Fruit fly (Drosophila melanogaster) whole organism, embryonic: ENCODE results near the gene CG31871.

Experiments
- Asciz ChIP-seq: fragments of 200-800 bp; sonication (Bioruptor generic); optimal IDR thresholded peaks from 2 replicates; lab custom pipeline; 2017; ENCODE audit warnings: missing biosample characterization, mild to moderate bottlenecking, missing genetic modification characterization, missing genetic modification reagents
- CG10979 ChIP-seq: fragments of 200-800 bp; sonication (Bioruptor generic); optimal IDR thresholded peaks from 2 replicates; lab custom pipeline; 2018; ENCODE audit warnings: missing biosample characterization, mild to moderate bottlenecking, missing genetic modification characterization, moderate library complexity
- CG11723 ChIP-seq: fragments of 200-800 bp; sonication (Bioruptor generic); optimal IDR thresholded peaks from 2 replicates; lab custom pipeline; 2017; ENCODE audit warnings: missing biosample characterization, mild to moderate bottlenecking, missing genetic modification characterization
- CG12659 ChIP-seq: fragments of 200-800 bp; sonication (Bioruptor generic); optimal IDR thresholded peaks from 3 replicates; lab custom pipeline; 2017; ENCODE audit warnings: mild to moderate bottlenecking, missing biosample characterization, missing genetic modification reagents, missing genetic modification characterization
- CG13424 ChIP-seq: fragments of 200-800 bp; sonication (Bioruptor generic); optimal IDR thresholded peaks from 2 replicates; lab custom pipeline; 2019; ENCODE audit warnings: missing biosample characterization, mild to moderate bottlenecking, missing genetic modification characterization, moderate library complexity
- CG14014 ChIP-seq: fragments of 200-800 bp; sonication (Bioruptor generic); IDR thresholded peaks from 2 replicates; pipeline ENCODE4 v1.3.6; 2022; ENCODE audit warnings: missing biosample characterization, missing genetic modification characterization
- CG14667 ChIP-seq: fragments of 200-800 bp; sonication (Bioruptor generic); IDR thresholded peaks from 2 replicates; pipeline ENCODE4 v1.3.6; 2022; ENCODE audit warnings: missing biosample characterization, missing genetic modification characterization
- CG14860 ChIP-seq: fragments of 200-800 bp; sonication (Bioruptor generic); IDR thresholded peaks from 3 replicates; pipeline ENCODE4 v1.3.6; 2022; ENCODE audit warnings: missing biosample characterization, missing genetic modification characterization; ENCODE audit not compliant: partially characterized antibody
- CG15269 ChIP-seq: fragments of 200-800 bp; sonication (Bioruptor generic); optimal IDR thresholded peaks from 2 replicates; lab custom pipeline; 2018; ENCODE audit warnings: missing biosample characterization, mild to moderate bottlenecking, missing genetic modification characterization, moderate library complexity
- CG15514 ChIP-seq: fragments of 200-800 bp; sonication (Bioruptor generic); optimal IDR thresholded peaks from 3 replicates; lab custom pipeline; 2017; ENCODE audit warnings: missing biosample characterization, missing genetic modification characterization, mild to moderate bottlenecking, moderate library complexity, missing genetic modification reagents
- CG15696 ChIP-seq: fragments of 200-800 bp; sonication (Bioruptor generic); optimal IDR thresholded peaks from 2 replicates; lab custom pipeline; 2019; ENCODE audit warnings: missing biosample characterization, mild to moderate bottlenecking, missing genetic modification characterization, moderate library complexity
- CG1602 ChIP-seq: fragments of 200-800 bp; sonication (Bioruptor generic); optimal IDR thresholded peaks from 3 replicates; lab custom pipeline; 2016; ENCODE audit warnings: missing biosample characterization, missing genetic modification characterization
- CG17328 ChIP-seq: fragments of 200-800 bp; sonication (Bioruptor generic); IDR thresholded peaks from 2 replicates; pipeline ENCODE4 v1.3.6; 2022; ENCODE audit warnings: missing biosample characterization, missing genetic modification characterization
- CG17361 ChIP-seq: fragments of 200-800 bp; sonication (Bioruptor generic); IDR thresholded peaks from 3 replicates; pipeline ENCODE4 v1.3.6; 2022; ENCODE audit warnings: missing biosample characterization, missing genetic modification characterization
- CG1832 ChIP-seq: fragments of 200-800 bp; sonication (Bioruptor generic); optimal IDR thresholded peaks from 2 replicates; lab custom pipeline; 2017; ENCODE audit warnings: missing biosample characterization, mild to moderate bottlenecking, missing genetic modification characterization, inconsistent platforms
- CG18619 ChIP-seq: fragments of 200-800 bp; sonication (Bioruptor generic); optimal IDR thresholded peaks from 3 replicates; lab custom pipeline; 2017; ENCODE audit warnings: missing biosample characterization, mild to moderate bottlenecking, missing genetic modification characterization
- CG2116 ChIP-seq: fragments of 200-800 bp; sonication (Bioruptor generic); optimal IDR thresholded peaks from 3 replicates; lab custom pipeline; 2018; ENCODE audit warnings: missing biosample characterization, mild to moderate bottlenecking, missing genetic modification characterization
- CG2129 ChIP-seq: fragments of 200-800 bp; sonication (Bioruptor generic); IDR thresholded peaks from 2 replicates; pipeline ENCODE4 v1.3.6; 2022; ENCODE audit warnings: missing biosample characterization, missing genetic modification characterization; ENCODE audit not compliant: partially characterized antibody
- CG31224 ChIP-seq: fragments of 200-800 bp; sonication (Bioruptor generic); IDR thresholded peaks from 2 replicates; pipeline ENCODE4 v1.3.6; 2022; ENCODE audit warnings: missing biosample characterization, missing genetic modification characterization
- CG4404 ChIP-seq: fragments of 200-800 bp; sonication (Bioruptor generic); IDR thresholded peaks from 2 replicates; pipeline ENCODE4 v1.3.6; 2022; ENCODE audit warnings: missing biosample characterization, missing genetic modification characterization
- CG4820 ChIP-seq: fragments of 200-800 bp; sonication (Bioruptor generic); optimal IDR thresholded peaks from 3 replicates; lab custom pipeline; 2016; ENCODE audit warnings: missing biosample characterization, missing genetic modification characterization
- CG6791 ChIP-seq: fragments of 200-800 bp; sonication (Bioruptor generic); IDR thresholded peaks from 3 replicates; pipeline ENCODE4 v1.3.6; 2022; ENCODE audit warnings: missing biosample characterization, missing genetic modification characterization; ENCODE audit not compliant: partially characterized antibody
- D ChIP-seq, 2 experiments: fragments of 200-800 bp in 1 of 2; fragments of >200 bp in 1 of 2; sonication (Bioruptor generic) in 1 of 2; optimal IDR thresholded peaks; 2 replicates in 1 of 2; 3 replicates in 1 of 2; lab custom pipeline; 2017; ENCODE audit warnings: mild to moderate bottlenecking in 1 of 2, missing biosample characterization in 1 of 2, missing genetic modification characterization in 1 of 2, missing genetic modification reagents in 1 of 2
- Deaf1 ChIP-seq: fragments of 200-800 bp; optimal IDR thresholded peaks from 3 replicates; lab custom pipeline; 2019; ENCODE audit warnings: missing biosample characterization, mild to moderate bottlenecking, missing genetic modification characterization, moderate library complexity
- HLH4C ChIP-seq: fragments of 200-800 bp; sonication (Bioruptor generic); IDR thresholded peaks from 3 replicates; pipeline ENCODE4 v1.3.6; 2022; ENCODE audit warnings: missing biosample characterization, missing genetic modification characterization; ENCODE audit not compliant: partially characterized antibody
- Hr51 ChIP-seq, 2 experiments: fragments of 200-800 bp; sonication (Bioruptor generic); optimal IDR thresholded peaks; 2 replicates in 1 of 2; 3 replicates in 1 of 2; lab custom pipeline; 2016 to 2018; ENCODE audit warnings: missing biosample characterization in 2 of 2, missing genetic modification characterization in 2 of 2, mild to moderate bottlenecking in 1 of 2, moderate library complexity in 1 of 2
- Nf-YC ChIP-seq: fragments of 200-800 bp; optimal IDR thresholded peaks from 3 replicates; lab custom pipeline; 2019; ENCODE audit warnings: missing biosample characterization, mild to moderate bottlenecking, missing genetic modification characterization, moderate library complexity
- Poxn ChIP-seq: fragments of 200-800 bp; sonication (Bioruptor generic); IDR thresholded peaks from 2 replicates; pipeline ENCODE4 v1.3.6; 2022; ENCODE audit warnings: missing biosample characterization, missing genetic modification characterization
- Ptx1 ChIP-seq: fragments of 200-800 bp; sonication (Bioruptor generic); IDR thresholded peaks from 2 replicates; pipeline ENCODE4 v1.3.6; 2022; ENCODE audit warnings: missing biosample characterization, missing genetic modification characterization
- Spps ChIP-seq: fragments of 200-800 bp; sonication (Bioruptor generic); optimal IDR thresholded peaks from 2 replicates; lab custom pipeline; 2018; ENCODE audit warnings: missing biosample characterization, mild to moderate bottlenecking, missing genetic modification characterization
- al ChIP-seq: fragments of 200-800 bp; sonication (Bioruptor generic); IDR thresholded peaks from 2 replicates; pipeline ENCODE4 v1.3.6; 2022; ENCODE audit warnings: missing biosample characterization, missing genetic modification characterization
- ara ChIP-seq: fragments of 200-800 bp; sonication (Bioruptor generic); IDR thresholded peaks from 2 replicates; pipeline ENCODE4 v1.3.6; 2022; ENCODE audit warnings: missing biosample characterization, missing genetic modification characterization
- ato ChIP-seq: fragments of 200-800 bp; sonication (Bioruptor generic); IDR thresholded peaks from 2 replicates; pipeline ENCODE4 v1.3.6; 2022; ENCODE audit warnings: missing biosample characterization, missing genetic modification characterization; ENCODE audit not compliant: partially characterized antibody
- bigmax ChIP-seq: fragments of 200-800 bp; sonication (Bioruptor generic); optimal IDR thresholded peaks from 2 replicates; lab custom pipeline; 2018; ENCODE audit warnings: missing biosample characterization, mild to moderate bottlenecking, missing genetic modification characterization
- ewg ChIP-seq: fragments of 200-800 bp; sonication (Bioruptor generic); optimal IDR thresholded peaks from 3 replicates; lab custom pipeline; 2017; ENCODE audit warnings: mild to moderate bottlenecking, missing biosample characterization, missing genetic modification reagents, missing genetic modification characterization
- gsb ChIP-seq: fragments of 200-800 bp; sonication (Bioruptor generic); IDR thresholded peaks from 2 replicates; pipeline ENCODE4 v1.3.6; 2022; ENCODE audit warnings: missing biosample characterization, missing genetic modification characterization
- kni ChIP-seq: fragments of 200-800 bp; sonication (Bioruptor generic); optimal IDR thresholded peaks from 3 replicates; lab custom pipeline; 2017; ENCODE audit warnings: mild to moderate bottlenecking, missing biosample characterization, missing genetic modification reagents, missing genetic modification characterization
- nmo ChIP-seq: fragments of 200-800 bp; sonication (Bioruptor generic); optimal IDR thresholded peaks from 2 replicates; lab custom pipeline; 2018; ENCODE audit warnings: missing biosample characterization, mild to moderate bottlenecking, missing genetic modification characterization, moderate library complexity
- oc ChIP-seq: fragments of 200-800 bp; sonication (Bioruptor generic); optimal IDR thresholded peaks from 2 replicates; lab custom pipeline; 2018; ENCODE audit warnings: missing biosample characterization, mild to moderate bottlenecking, missing genetic modification characterization, moderate library complexity
- prd ChIP-seq, 3 experiments: fragments of >200 bp in 2 of 3; fragments of 200-800 bp in 1 of 3; sonication (Bioruptor generic) in 1 of 3; optimal IDR thresholded peaks in 2 of 3; IDR thresholded peaks in 1 of 3; 2 replicates in 2 of 3; 3 replicates in 1 of 3; pipeline versions ENCODE4 v1.3.6 to Lab custom; 2017 to 2022; ENCODE audit warnings: missing biosample characterization in 1 of 3, missing genetic modification characterization in 1 of 3
- row ChIP-seq: fragments of 200-800 bp; sonication (Bioruptor generic); IDR thresholded peaks from 3 replicates; pipeline ENCODE4 v1.3.6; 2022; ENCODE audit warnings: missing biosample characterization, missing genetic modification characterization
- scrt ChIP-seq: fragments of 200-800 bp; sonication (Bioruptor generic); optimal IDR thresholded peaks from 2 replicates; lab custom pipeline; 2018; ENCODE audit warnings: missing biosample characterization, mild to moderate bottlenecking, missing genetic modification characterization, moderate library complexity
- shn ChIP-seq: fragments of 200-800 bp; sonication (Bioruptor generic); optimal IDR thresholded peaks from 3 replicates; lab custom pipeline; 2016; ENCODE audit warnings: missing biosample characterization, missing genetic modification characterization
- slbo ChIP-seq: fragments of 200-800 bp; sonication (Bioruptor generic); IDR thresholded peaks from 2 replicates; pipeline ENCODE4 v1.3.6; 2022; ENCODE audit warnings: missing biosample characterization, missing genetic modification characterization
- so ChIP-seq: fragments of 200-800 bp; sonication (Bioruptor generic); IDR thresholded peaks from 3 replicates; pipeline ENCODE4 v1.3.6; 2022; ENCODE audit warnings: missing biosample characterization, missing genetic modification characterization
- ttk ChIP-seq: fragments of 200-800 bp; sonication (Bioruptor generic); IDR thresholded peaks from 2 replicates; pipeline ENCODE4 v2.1.2; 2022; ENCODE audit warnings: missing biosample characterization, missing genetic modification characterization
- wdn ChIP-seq: fragments of 200-800 bp; sonication (Bioruptor generic); IDR thresholded peaks from 2 replicates; pipeline ENCODE4 v1.3.6; 2022; ENCODE audit warnings: missing biosample characterization, missing genetic modification characterization

The CG31871 gene

DNA sequence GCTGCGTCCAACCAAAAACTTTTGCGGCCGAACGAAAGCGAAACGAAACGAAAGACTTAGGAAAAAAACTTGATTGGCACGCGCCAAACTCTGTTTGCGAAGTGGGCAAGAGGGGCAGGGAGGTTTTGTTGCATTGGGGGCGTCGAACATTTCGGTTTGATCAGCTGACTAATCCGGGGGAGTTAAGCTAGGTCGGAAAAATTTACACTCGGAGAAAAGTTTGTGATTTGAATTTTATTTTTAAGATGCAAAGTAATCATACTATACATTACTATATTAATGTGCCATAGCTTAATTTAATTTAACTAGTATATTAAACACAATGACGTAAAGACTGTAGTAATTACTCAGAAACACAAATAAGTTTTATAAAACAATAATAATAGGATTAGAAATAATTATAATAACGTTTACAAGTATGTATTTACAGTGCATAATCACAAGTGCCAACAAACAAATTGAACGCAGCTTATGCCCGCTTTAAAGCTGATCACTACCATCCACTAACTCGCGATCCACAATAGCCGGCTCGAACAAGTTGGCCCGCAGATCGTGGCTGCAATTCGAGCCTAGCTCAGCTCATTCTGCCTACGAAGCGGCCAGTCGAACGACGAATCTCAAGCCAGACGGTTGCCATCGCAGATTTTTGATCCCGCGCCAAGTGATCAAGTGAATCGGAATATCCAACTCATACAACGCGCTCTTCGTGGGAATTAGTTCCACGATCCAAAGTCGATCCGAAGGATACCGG is at the start of gene CG31871 (continued):
- TF ChIP-seq ara (GFP tag; lab: Robert Waterston, UW) (peak; percentile 34; the same call in 1 of the 2 replicates), CG17361 (GFP tag; lab: Robert Waterston, UW) (peak; percentile 87), scrt (peak; percentile 42), Nf-YC (tag; lab: Kevin White, UChicago) (peak; percentile 65), CG14014 (GFP tag; lab: Robert Waterston, UW) (peak; percentile 61), CG18619 (peak; percentile 64), Poxn (no peak), CG2129 (GFP tag; lab: Robert Waterston, UW) (no peak), nmo (GFP tag; lab: Kevin White, UChicago) (peak; percentile 88), CG17328 (GFP tag; lab: Robert Waterston, UW) (peak; percentile 73), HLH4C (GFP tag; lab: Robert Waterston, UW) (no peak), ato (GFP tag; lab: Robert Waterston, UW) (0 out of 2 replicates have a peak, but pooled peaks have one; percentile 11), CG12659 (GFP tag; lab: Kevin White, UChicago) (peak; percentile 71), oc (tag; lab: Kevin White, UChicago) (peak; percentile 83), CG1832 (GFP tag; lab: Kevin White, UChicago) (no peak), CG13424 (tag; lab: Kevin White, UChicago) (peak; percentile 86), bigmax (GFP tag; lab: Kevin White, UChicago) (no peak), CG6791 (GFP tag; lab: Robert Waterston, UW) (no peak), al (peak; percentile 66), wdn (peak; percentile 17; the same call in 1 of the 2 replicates), CG15514 (GFP tag; lab: Kevin White, UChicago) (peak; percentile 32), CG10979 (tag; lab: Kevin White, UChicago) (peak; percentile 83), prd (optimal IDR thresholded peaks at IDR 0.05; lab: Kevin White, UChicago) (no peak), prd (GFP tag; IDR thresholded peaks at IDR 0.05; lab: Robert Waterston, UW) (peak; percentile 67), shn (GFP tag; lab: Kevin White, UChicago) (no peak), CG11723 (peak; percentile 39), Hr51 (GFP tag; optimal IDR thresholded peaks at IDR 0.05; lab: Kevin White, UChicago) (peak in 1 of 2 experiments; percentile 91), Deaf1 (tag; lab: Kevin White, UChicago) (peak; percentile 60), D (optimal IDR thresholded peaks at IDR 0.05; lab: Kevin White, UChicago) (no peak), D (GFP tag; optimal IDR thresholded peaks at IDR 0.05; lab: Kevin White, UChicago) (peak; percentile 47), CG4820 (GFP tag; lab: Kevin White, UChicago) (peak; percentile 44), Ptx1 (GFP tag; lab: Robert Waterston, UW) (peak; percentile 75), slbo (GFP tag; lab: Robert Waterston, UW) (peak; percentile 64), CG4404 (GFP tag; lab: Robert Waterston, UW) (no peak), CG14667 (GFP tag; lab: Robert Waterston, UW) (peak; percentile 33; the same call in 1 of the 2 replicates), CG31224 (GFP tag; lab: Robert Waterston, UW) (peak; percentile 36), CG2116 (peak; percentile 6), Asciz (GFP tag; lab: Kevin White, UChicago) (peak; percentile 77), gsb (GFP tag; lab: Robert Waterston, UW) (no peak), row (GFP tag; lab: Robert Waterston, UW) (peak; percentile 75), so (GFP tag; lab: Robert Waterston, UW) (0 out of 3 replicates have a peak, but pooled peaks have one; percentile 35), kni (GFP tag; lab: Kevin White, UChicago) (peak; percentile 48), ewg (GFP tag; lab: Kevin White, UChicago) (peak; percentile 48), CG15269 (tag; lab: Kevin White, UChicago) (peak; percentile 82), CG14860 (GFP tag; lab: Robert Waterston, UW) (no peak), CG15696 (tag; lab: Kevin White, UChicago) (peak; percentile 16), CG1602 (GFP tag; lab: Kevin White, UChicago) (peak; percentile 21), ttk (GFP tag; lab: Robert Waterston, UW) (peak; percentile 77), Spps (tag; lab: Kevin White, UChicago) (peak; percentile 36)
